Worm (Caenorhabditis elegans): ENCODE data around the gene F20D6.5.
A peak's percentile ranks its signal among the peaks of the same experiment; 100 is the strongest.

F20D6.5 gene

DNA sequence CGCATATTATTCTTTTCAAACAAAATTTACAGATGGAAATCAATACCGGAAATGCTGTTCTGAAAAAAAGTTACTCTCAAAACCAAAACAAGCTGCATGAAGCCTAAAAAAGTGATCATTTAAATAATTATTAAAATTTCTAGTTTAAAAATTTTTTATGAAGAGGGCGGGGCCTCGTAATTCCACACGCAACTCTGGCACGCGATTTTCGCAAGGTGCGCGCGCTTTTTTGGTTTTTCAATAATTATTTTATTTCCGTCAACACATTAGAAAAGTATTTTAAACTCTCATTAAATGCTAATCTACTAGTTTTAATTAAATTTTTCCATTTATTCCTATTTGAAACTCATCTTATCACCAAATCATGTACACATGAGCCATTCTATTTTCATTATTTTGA, 32.0 kb upstream of the F20D6.5 start:
- TF ChIP-seq nhr-43 (tag; optimal IDR thresholded peaks at IDR 0.05; ENCODE audit: poor library complexity, severe bottlenecking) (peak; percentile 3), snpc-4 (tag; optimal IDR thresholded peaks at IDR 0.05) (no peak), nhr-12 (tag; optimal IDR thresholded peaks at IDR 0.05) (no peak), ceh-9 (tag; optimal IDR thresholded peaks at IDR 0.05) (no peak), ama-1 (optimal IDR thresholded peaks at IDR 0.05) (no peak), nhr-11 (tag; optimal IDR thresholded peaks at IDR 0.05) (no peak), skn-1 (tag; optimal IDR thresholded peaks at IDR 0.05) (peak; percentile 3), nhr-77 (tag; optimal IDR thresholded peaks at IDR 0.05) (no peak), ztf-11 (tag; optimal IDR thresholded peaks at IDR 0.05) (no peak), fos-1 (tag; optimal IDR thresholded peaks at IDR 0.05) (no peak), elt-1 (tag; optimal IDR thresholded peaks at IDR 0.05) (no peak), egl-27 (tag; optimal IDR thresholded peaks at IDR 0.05) (no peak), pha-4 (tag; optimal IDR thresholded peaks at IDR 0.05) (no peak), unc-62 (GFP tag; optimal IDR thresholded peaks at IDR 0.05) (no peak), aly-2 (tag; optimal IDR thresholded peaks at IDR 0.05) (no peak), lsy-12 (tag; optimal IDR thresholded peaks at IDR 0.05) (no peak), ceh-16 (tag; optimal IDR thresholded peaks at IDR 0.05) (no peak), eor-1 (tag; optimal IDR thresholded peaks at IDR 0.05) (no peak), ZK546.5 (tag; optimal IDR thresholded peaks at IDR 0.05) (no peak), lin-39 (tag; optimal IDR thresholded peaks at IDR 0.05) (no peak), tbx-2 (tag; optimal IDR thresholded peaks at IDR 0.05) (no peak), R02D3.7 (tag; optimal IDR thresholded peaks at IDR 0.05) (peak; percentile 58), elt-3 (tag; optimal IDR thresholded peaks at IDR 0.05) (no peak), lin-15B (tag; optimal IDR thresholded peaks at IDR 0.05) (no peak), ceh-82 (tag; optimal IDR thresholded peaks at IDR 0.05) (no peak), jun-1 (tag; optimal IDR thresholded peaks at IDR 0.05) (no peak)

DNA sequence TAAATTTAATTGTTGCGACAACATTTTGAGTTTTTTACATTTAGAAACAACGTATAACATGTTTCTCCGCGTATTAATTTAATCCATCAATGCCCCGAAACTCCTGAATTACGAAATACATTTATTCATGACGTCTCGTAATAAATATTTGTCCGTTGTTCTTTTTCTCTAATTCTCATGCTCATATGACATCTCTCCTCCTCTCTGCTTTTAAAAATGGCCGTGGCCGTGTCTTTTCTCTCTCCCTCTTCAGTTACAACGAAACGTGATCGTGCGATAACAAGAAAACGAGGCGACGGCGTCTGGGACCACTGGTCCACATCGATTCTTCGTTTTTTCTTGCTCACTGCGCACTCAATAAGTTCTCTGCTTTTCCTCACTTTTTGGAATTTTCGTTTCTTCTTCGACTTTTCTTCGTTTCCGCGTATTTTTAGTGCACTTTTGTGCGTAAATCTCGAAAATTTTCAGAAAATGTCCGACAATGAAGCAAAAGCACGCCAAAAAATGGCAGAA, 31.6 kb upstream of the F20D6.5 start, which contains the start of gene snap-1:
Gene snap-1, plus strand, starts transcription at position 463 of the 513 bp plus-strand sequence.
- TF ChIP-seq nfya-1 (tag; optimal IDR thresholded peaks at IDR 0.05; ENCODE audit: insufficient read depth) (peak; percentile 74), eor-1 (tag; optimal IDR thresholded peaks at IDR 0.05) (no peak), skn-1 (tag; optimal IDR thresholded peaks at IDR 0.05) (no peak), elt-1 (tag; optimal IDR thresholded peaks at IDR 0.05) (peak; percentile 5), nhr-43 (tag; optimal IDR thresholded peaks at IDR 0.05; ENCODE audit: poor library complexity, severe bottlenecking) (no peak), hmg-11 (tag; optimal IDR thresholded peaks at IDR 0.05) (no peak), unc-39 (tag; optimal IDR thresholded peaks at IDR 0.05) (no peak), lin-15B (tag; optimal IDR thresholded peaks at IDR 0.05) (peak; percentile 72), ztf-11 (tag; optimal IDR thresholded peaks at IDR 0.05) (no peak), lsy-12 (tag; optimal IDR thresholded peaks at IDR 0.05) (no peak), mdl-1 (tag; optimal IDR thresholded peaks at IDR 0.05) (no peak), lin-39 (tag; optimal IDR thresholded peaks at IDR 0.05) (peak; percentile 35), aly-2 (tag; optimal IDR thresholded peaks at IDR 0.05) (no peak), egl-5 (tag; optimal IDR thresholded peaks at IDR 0.05) (no peak), fos-1 (tag; optimal IDR thresholded peaks at IDR 0.05) (no peak), fkh-10 (GFP tag; optimal IDR thresholded peaks at IDR 0.05) (no peak), R02D3.7 (tag; optimal IDR thresholded peaks at IDR 0.05) (no peak), ztf-4 (tag; optimal IDR thresholded peaks at IDR 0.05) (no peak), ceh-9 (tag; optimal IDR thresholded peaks at IDR 0.05) (no peak), ama-1 (optimal IDR thresholded peaks at IDR 0.05) (peak; percentile 23), unc-62 (GFP tag; optimal IDR thresholded peaks at IDR 0.05) (no peak), nhr-11 (tag; optimal IDR thresholded peaks at IDR 0.05) (no peak), jun-1 (tag; optimal IDR thresholded peaks at IDR 0.05) (no peak), fkh-2 (tag; optimal IDR thresholded peaks at IDR 0.05) (no peak), ceh-28 (tag; optimal IDR thresholded peaks at IDR 0.05) (no peak), nhr-67 (tag; optimal IDR thresholded peaks at IDR 0.05) (no peak), mml-1 (tag; optimal IDR thresholded peaks at IDR 0.05) (no peak), nhr-12 (tag; optimal IDR thresholded peaks at IDR 0.05) (no peak), snpc-4 (tag; optimal IDR thresholded peaks at IDR 0.05) (peak; percentile 65), elt-2 (tag; optimal IDR thresholded peaks at IDR 0.05) (peak; percentile 5), sea-2 (GFP tag; optimal IDR thresholded peaks at IDR 0.05) (no peak), daf-12 (tag; optimal IDR thresholded peaks at IDR 0.05) (no peak), ceh-16 (tag; optimal IDR thresholded peaks at IDR 0.05) (no peak), pha-4 (tag; optimal IDR thresholded peaks at IDR 0.05) (peak; percentile 60), elt-3 (tag; optimal IDR thresholded peaks at IDR 0.05) (no peak), nhr-28 (tag; optimal IDR thresholded peaks at IDR 0.05) (no peak), nhr-76 (tag; optimal IDR thresholded peaks at IDR 0.05) (no peak), nhr-23 (tag; optimal IDR thresholded peaks at IDR 0.05) (no peak), egl-27 (tag; optimal IDR thresholded peaks at IDR 0.05) (no peak), nhr-77 (tag; optimal IDR thresholded peaks at IDR 0.05) (no peak), tbx-2 (tag; optimal IDR thresholded peaks at IDR 0.05) (no peak), nhr-237 (tag; optimal IDR thresholded peaks at IDR 0.05) (no peak), ceh-82 (tag; optimal IDR thresholded peaks at IDR 0.05) (no peak), ZK546.5 (tag; optimal IDR thresholded peaks at IDR 0.05) (no peak), nhr-25 (tag; optimal IDR thresholded peaks at IDR 0.05) (no peak), pqm-1 (tag; optimal IDR thresholded peaks at IDR 0.05) (peak; percentile 11), zag-1 (tag; optimal IDR thresholded peaks at IDR 0.05) (no peak)

Data from whole organism, L3 larva.